Fruit fly (Drosophila melanogaster) whole organism, wandering third instar larva: Measurements from ENCODE around the gene CG13654.

Source experiments
- Abd-B ChIP-seq: fragments of >200 bp; optimal IDR thresholded peaks from 2 replicates; lab custom pipeline; 2017; ENCODE audit warnings: missing biosample characterization, missing genetic modification characterization
- CG32264 ChIP-seq: fragments of 200-800 bp; sonication (Bioruptor generic); optimal IDR thresholded peaks from 2 replicates; lab custom pipeline; 2016; ENCODE audit warnings: missing biosample characterization, missing genetic modification characterization
- CG9705 ChIP-seq: fragments of 200-800 bp; sonication (Bioruptor generic); optimal IDR thresholded peaks from 2 replicates; lab custom pipeline; 2018; ENCODE audit warnings: missing biosample characterization, mild to moderate bottlenecking, missing genetic modification characterization
- CrebA ChIP-seq: fragments of 200-800 bp; sonication (Bioruptor generic); optimal IDR thresholded peaks from 2 replicates; lab custom pipeline; 2016; ENCODE audit warnings: missing biosample characterization, mild to moderate bottlenecking, missing genetic modification characterization, borderline replicate concordance
- Dfd ChIP-seq: fragments of >200 bp; optimal IDR thresholded peaks from 2 replicates; lab custom pipeline; 2017; ENCODE audit warnings: missing biosample characterization, missing genetic modification characterization
- GATAd ChIP-seq: sonication (Bioruptor generic); optimal IDR thresholded peaks from 2 replicates; lab custom pipeline; 2016; ENCODE audit warnings: missing biosample characterization, missing genetic modification characterization
- HLH106 ChIP-seq: fragments of 200-800 bp; optimal IDR thresholded peaks from 3 replicates; lab custom pipeline; 2019; ENCODE audit warnings: missing biosample characterization, mild to moderate bottlenecking, missing genetic modification characterization, moderate library complexity
- Hnf4 ChIP-seq: fragments of 200-800 bp; sonication (Bioruptor generic); optimal IDR thresholded peaks from 2 replicates; lab custom pipeline; 2016; ENCODE audit warnings: missing biosample characterization, mild to moderate bottlenecking, missing genetic modification characterization
- Hr78 ChIP-seq: fragments of >200 bp; optimal IDR thresholded peaks from 2 replicates; lab custom pipeline; 2017; ENCODE audit warnings: missing biosample characterization, missing genetic modification characterization
- Hr83 ChIP-seq: fragments of 200-300 bp; sonication (Bioruptor generic); optimal IDR thresholded peaks from 2 replicates; lab custom pipeline; 2016; ENCODE audit warnings: missing biosample characterization, mild to moderate bottlenecking, missing genetic modification characterization, moderate library complexity; ENCODE audit not compliant: poor library complexity, severe bottlenecking
- Jra ChIP-seq: sonication (Bioruptor generic); optimal IDR thresholded peaks from 2 replicates; lab custom pipeline; 2016; ENCODE audit warnings: missing biosample characterization, missing genetic modification characterization
- Mio ChIP-seq: sonication (Bioruptor generic); optimal IDR thresholded peaks from 2 replicates; lab custom pipeline; 2016; ENCODE audit warnings: missing biosample characterization, missing genetic modification characterization
- Myc ChIP-seq: fragments of >200 bp; optimal IDR thresholded peaks from 2 replicates; lab custom pipeline; 2017
- N ChIP-seq: fragments of >200 bp; optimal IDR thresholded peaks from 2 replicates; lab custom pipeline; 2018; ENCODE audit warnings: missing biosample characterization, missing external identifiers, missing genetic modification characterization
- OdsH ChIP-seq: fragments of 200-800 bp; sonication (Bioruptor generic); optimal IDR thresholded peaks from 2 replicates; lab custom pipeline; 2016; ENCODE audit warnings: missing biosample characterization, mild to moderate bottlenecking, missing genetic modification characterization
- Rel ChIP-seq, 2 experiments: fragments of 200-800 bp; sonication (Bioruptor generic) in 1 of 2; optimal IDR thresholded peaks; 2 replicates in 1 of 2; 3 replicates in 1 of 2; lab custom pipeline; 2016 to 2019; ENCODE audit warnings: mild to moderate bottlenecking in 2 of 2, missing biosample characterization in 2 of 2, missing genetic modification characterization in 2 of 2, moderate library complexity in 1 of 2
- Sp1 ChIP-seq: fragments of 200-800 bp; sonication (Bioruptor generic); optimal IDR thresholded peaks from 3 replicates; lab custom pipeline; 2019; ENCODE audit warnings: missing biosample characterization, mild to moderate bottlenecking, missing genetic modification characterization, moderate library complexity
- Vsx2 ChIP-seq: fragments of 200-300, 225-300 bp; sonication (Bioruptor generic); optimal IDR thresholded peaks from 2 replicates; lab custom pipeline; 2018; ENCODE audit warnings: missing biosample characterization, missing genetic modification characterization; ENCODE audit not compliant: partially characterized antibody
- br ChIP-seq: fragments of 200-800 bp; sonication (Bioruptor generic); optimal IDR thresholded peaks from 2 replicates; lab custom pipeline; 2016; ENCODE audit warnings: missing biosample characterization, missing genetic modification characterization
- brk ChIP-seq: fragments of 200-800 bp; sonication (Bioruptor generic); optimal IDR thresholded peaks from 2 replicates; lab custom pipeline; 2016; ENCODE audit warnings: missing biosample characterization, mild to moderate bottlenecking, missing genetic modification characterization
- dmrt93B ChIP-seq: fragments of 200-800 bp; sonication (Bioruptor generic); optimal IDR thresholded peaks from 2 replicates; lab custom pipeline; 2018; ENCODE audit warnings: missing biosample characterization, mild to moderate bottlenecking, missing genetic modification characterization
- dsf ChIP-seq: sonication (Bioruptor generic); optimal IDR thresholded peaks from 2 replicates; lab custom pipeline; 2016; ENCODE audit warnings: missing biosample characterization, missing genetic modification characterization, borderline replicate concordance
- ey ChIP-seq: fragments of 200-800 bp; sonication (Bioruptor generic); optimal IDR thresholded peaks from 2 replicates; lab custom pipeline; 2016; ENCODE audit warnings: missing biosample characterization, missing genetic modification characterization
- foxo ChIP-seq, 2 experiments: fragments of 200-800 bp; sonication (Bioruptor generic); optimal IDR thresholded peaks; 2 replicates in 1 of 2; 3 replicates in 1 of 2; lab custom pipeline; 2016 to 2017; ENCODE audit warnings: missing biosample characterization in 2 of 2, missing genetic modification characterization in 2 of 2
- fru ChIP-seq: fragments of 200-800 bp; sonication (Bioruptor generic); optimal IDR thresholded peaks from 3 replicates; lab custom pipeline; 2016; ENCODE audit warnings: missing biosample characterization, mild to moderate bottlenecking, missing genetic modification characterization
- h ChIP-seq: fragments of 200-800 bp; sonication (Bioruptor generic); optimal IDR thresholded peaks from 3 replicates; lab custom pipeline; 2016; ENCODE audit warnings: missing biosample characterization, mild to moderate bottlenecking, missing genetic modification characterization
- jim ChIP-seq: fragments of 175-275, 200-325 bp; sonication (Bioruptor generic); optimal IDR thresholded peaks from 2 replicates; lab custom pipeline; 2016; ENCODE audit warnings: missing biosample characterization, mild to moderate bottlenecking, missing genetic modification characterization
- lola ChIP-seq: fragments of >200 bp; optimal IDR thresholded peaks from 2 replicates; lab custom pipeline; 2017; ENCODE audit warnings: missing biosample characterization, missing genetic modification characterization
- pan ChIP-seq: fragments of >200 bp; optimal IDR thresholded peaks from 2 replicates; lab custom pipeline; 2017
- psq ChIP-seq: fragments of 200-800 bp; sonication (Bioruptor generic); optimal IDR thresholded peaks from 3 replicates; lab custom pipeline; 2017; ENCODE audit warnings: missing biosample characterization, mild to moderate bottlenecking, missing genetic modification characterization, moderate library complexity
- rgr ChIP-seq: fragments of 200-800 bp; sonication (Bioruptor generic); optimal IDR thresholded peaks from 3 replicates; lab custom pipeline; 2016; ENCODE audit warnings: missing biosample characterization, mild to moderate bottlenecking, missing genetic modification characterization
- sage ChIP-seq: fragments of 200-800 bp; sonication (Bioruptor generic); optimal IDR thresholded peaks from 2 replicates; lab custom pipeline; 2016; ENCODE audit warnings: missing biosample characterization, mild to moderate bottlenecking, missing genetic modification characterization
- sv ChIP-seq: fragments of 200-800 bp; sonication (Bioruptor generic); optimal IDR thresholded peaks from 3 replicates; lab custom pipeline; 2016; ENCODE audit warnings: missing biosample characterization, missing genetic modification characterization
- tai ChIP-seq: sonication (Bioruptor generic); optimal IDR thresholded peaks from 2 replicates; lab custom pipeline; 2016; ENCODE audit warnings: missing biosample characterization, missing genetic modification characterization
- usp ChIP-seq: fragments of >200 bp; optimal IDR thresholded peaks from 2 replicates; lab custom pipeline; 2017; ENCODE audit warnings: missing biosample characterization, missing genetic modification characterization
- woc ChIP-seq: sonication (Bioruptor generic); optimal IDR thresholded peaks from 2 replicates; lab custom pipeline; 2016; ENCODE audit warnings: missing biosample characterization, mild to moderate bottlenecking, missing genetic modification characterization

Gene CG13654

DNA sequence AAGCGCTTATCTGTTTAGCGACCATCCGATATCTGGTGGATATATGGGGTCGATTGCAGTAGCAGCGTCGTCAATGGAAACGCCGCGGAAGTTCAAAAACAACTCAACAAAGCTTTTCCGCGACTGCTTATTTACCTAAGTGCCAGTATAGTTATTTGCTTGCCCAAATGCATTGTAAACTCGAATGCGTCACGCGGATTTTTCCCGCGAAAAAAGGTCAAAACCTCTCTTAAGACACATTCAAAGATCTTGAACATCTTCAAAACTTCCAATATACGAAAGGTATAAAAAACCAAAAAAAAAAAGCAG, 9.1 kb downstream of the CG13654 start:
- TF ChIP-seq Myc (lab: Kevin White, UChicago) (no peak), brk (GFP tag; lab: Kevin White, UChicago) (no peak), CrebA (GFP tag; lab: Kevin White, UChicago) (no peak), CG32264 (GFP tag; lab: Kevin White, UChicago) (no peak), sv (GFP tag; lab: Kevin White, UChicago) (no peak), Hnf4 (GFP tag; lab: Kevin White, UChicago) (no peak), Mio (no peak), foxo (GFP tag; optimal IDR thresholded peaks at IDR 0.05; lab: Kevin White, UChicago) (no peak), dmrt93B (no peak), usp (GFP tag; lab: Kevin White, UChicago) (no peak), OdsH (no peak), Hr78 (no peak), woc (GFP tag; lab: Kevin White, UChicago) (no peak), sage (GFP tag; lab: Kevin White, UChicago) (no peak), ey (GFP tag; lab: Kevin White, UChicago) (no peak), br (GFP tag; lab: Kevin White, UChicago) (no peak), dsf (GFP tag; lab: Kevin White, UChicago) (no peak), GATAd (GFP tag; lab: Kevin White, UChicago) (no peak), lola (GFP tag; lab: Kevin White, UChicago) (no peak)

DNA sequence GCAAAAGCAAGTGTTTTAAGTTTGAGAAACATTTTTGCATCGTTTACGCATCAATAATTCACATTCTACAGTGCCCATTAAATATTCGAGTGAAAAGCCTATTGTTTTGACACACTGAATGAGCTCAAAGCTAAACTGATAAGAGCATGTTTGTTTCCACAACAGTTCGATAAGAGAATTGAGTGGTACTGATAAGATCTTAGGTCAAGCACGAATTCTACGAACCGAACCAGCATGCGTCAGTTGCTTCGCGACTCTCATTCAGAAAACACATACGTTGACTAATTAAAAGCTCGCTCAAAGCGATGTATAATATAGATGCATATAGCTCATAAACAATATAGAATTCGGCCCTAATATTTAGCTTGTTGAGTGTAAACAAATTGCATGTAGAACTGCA, 9.6 kb downstream of the CG13654 start:
- TF ChIP-seq ey (GFP tag; lab: Kevin White, UChicago) (no peak), lola (GFP tag; lab: Kevin White, UChicago) (no peak), Jra (GFP tag; lab: Kevin White, UChicago) (no peak), Sp1 (no peak), Rel (GFP tag; optimal IDR thresholded peaks at IDR 0.05; lab: Kevin White, UChicago) (no peak), Rel (tag; optimal IDR thresholded peaks at IDR 0.05; lab: Kevin White, UChicago) (no peak)
- TF ChIP-seq, all 38 proteins: peak for 0

DNA sequence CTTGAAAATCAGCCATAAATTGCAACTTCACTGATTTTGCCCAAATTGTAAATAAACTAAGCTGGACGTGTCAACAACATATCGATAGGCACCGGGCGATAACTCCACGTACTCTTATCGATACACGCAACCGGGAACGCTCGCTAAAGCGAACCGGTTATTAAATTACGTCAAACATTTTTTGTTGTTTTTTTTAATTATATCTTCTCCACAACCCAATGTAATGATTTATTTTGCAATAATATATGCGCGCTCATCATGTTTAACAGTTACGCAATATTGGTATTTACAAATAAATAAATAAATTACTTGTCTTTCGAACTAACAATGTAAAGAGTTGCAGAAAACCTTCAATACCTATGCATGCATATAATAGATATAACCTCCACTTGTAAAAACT, 15.5 kb downstream of the CG13654 start, which contains the start of gene Saysd1:
Saysd1 (minus strand) TSS at position 66 of the 400 bp plus-strand sequence.
- TF ChIP-seq Vsx2 (GFP tag; lab: Kevin White, UChicago) (no peak), psq (GFP tag; lab: Kevin White, UChicago) (no peak), GATAd (GFP tag; lab: Kevin White, UChicago) (no peak), h (GFP tag; lab: Kevin White, UChicago) (peak; percentile 48), Rel (GFP tag; optimal IDR thresholded peaks at IDR 0.05; lab: Kevin White, UChicago) (no peak), Rel (tag; optimal IDR thresholded peaks at IDR 0.05; lab: Kevin White, UChicago) (no peak), sage (GFP tag; lab: Kevin White, UChicago) (no peak), Hr78 (no peak), CrebA (GFP tag; lab: Kevin White, UChicago) (no peak), Hr83 (GFP tag; lab: Kevin White, UChicago) (peak; percentile 33), Jra (GFP tag; lab: Kevin White, UChicago) (peak; percentile 5), CG9705 (no peak), usp (GFP tag; lab: Kevin White, UChicago) (no peak), jim (no peak), ey (GFP tag; lab: Kevin White, UChicago) (no peak), Abd-B (no peak), rgr (GFP tag; lab: Kevin White, UChicago) (no peak), HLH106 (tag; lab: Kevin White, UChicago) (peak; percentile 8), Dfd (GFP tag; lab: Kevin White, UChicago) (no peak), Sp1 (no peak), dsf (GFP tag; lab: Kevin White, UChicago) (no peak), foxo (GFP tag; optimal IDR thresholded peaks at IDR 0.05; lab: Kevin White, UChicago) (peak in 1 of 2 experiments; percentile 53), Hnf4 (GFP tag; lab: Kevin White, UChicago) (peak; percentile 44), Mio (no peak), CG32264 (GFP tag; lab: Kevin White, UChicago) (no peak), fru (GFP tag; lab: Kevin White, UChicago) (peak; percentile 24), N (GFP tag; lab: Kevin White, UChicago) (no peak), br (GFP tag; lab: Kevin White, UChicago) (peak; percentile 8), OdsH (no peak), pan (lab: Kevin White, UChicago) (no peak), tai (GFP tag; lab: Kevin White, UChicago) (no peak), brk (GFP tag; lab: Kevin White, UChicago) (peak; percentile 29), woc (GFP tag; lab: Kevin White, UChicago) (peak; percentile 65), sv (GFP tag; lab: Kevin White, UChicago) (no peak), Myc (lab: Kevin White, UChicago) (no peak)
